Worm (Caenorhabditis elegans) whole organism, L4 larva: ENCODE data around the gene ZK1236.1.

Experiments
- D1046.2 ChIP-seq: fragments of 200-800 bp; sonication (Bioruptor generic); IDR thresholded peaks from 2 replicates; pipeline ENCODE4 v1.3.6; 2022; ENCODE audit warnings: missing genetic modification characterization, missing compliant biosample characterization
- F10B5.3 ChIP-seq: sonication (generic microtip); optimal IDR thresholded peaks from 2 replicates; lab custom pipeline; 2016; ENCODE audit warnings: mild to moderate bottlenecking, missing genetic modification characterization, missing compliant biosample characterization
- F49E8.2 ChIP-seq: sonication (generic microtip); optimal IDR thresholded peaks from 2 replicates; lab custom pipeline; 2016; ENCODE audit warnings: missing compliant biosample characterization, mild to moderate bottlenecking, missing genetic modification characterization, borderline replicate concordance
- T20F7.1 ChIP-seq: fragments of 200-800 bp; sonication (Bioruptor generic); optimal IDR thresholded peaks from 2 replicates; lab custom pipeline; 2018; ENCODE audit warnings: mild to moderate bottlenecking, missing genetic modification characterization, missing compliant biosample characterization
- T26A8.4 ChIP-seq: fragments of 200-800 bp; sonication (Bioruptor generic); IDR thresholded peaks from 2 replicates; pipeline ENCODE4 v1.3.6; 2022; ENCODE audit warnings: missing genetic modification characterization, missing compliant biosample characterization
- Y5F2A.4 ChIP-seq: fragments of 200-800 bp; sonication (Bioruptor generic); optimal IDR thresholded peaks from 2 replicates; lab custom pipeline; 2018; ENCODE audit warnings: mild to moderate bottlenecking, missing genetic modification characterization, missing compliant biosample characterization
- Y75B8A.6 ChIP-seq: fragments of 200-800 bp; sonication (Bioruptor generic); IDR thresholded peaks from 2 replicates; pipeline ENCODE4 v1.3.6; 2022; ENCODE audit warnings: missing genetic modification reagents, missing genetic modification characterization, missing compliant biosample characterization
- ZK337.2 ChIP-seq: fragments of 200-800 bp; sonication (Bioruptor generic); IDR thresholded peaks from 2 replicates; pipeline ENCODE4 v1.3.6; 2022; ENCODE audit warnings: missing genetic modification reagents, missing genetic modification characterization, missing compliant biosample characterization
- aha-1 ChIP-seq: fragments of 150-350 bp; peaks from one replicate; lab custom pipeline; 2014; ENCODE audit warnings: missing biosample characterization, missing genetic modification characterization
- aly-2 ChIP-seq: sonication (generic microtip); optimal IDR thresholded peaks from 2 replicates; lab custom pipeline; 2018; ENCODE audit warnings: missing biosample characterization, missing genetic modification characterization
- ceh-20 ChIP-seq: fragments of 200-800 bp; sonication (Bioruptor generic); IDR thresholded peaks from 2 replicates; pipeline ENCODE4 v1.3.6; 2022; ENCODE audit warnings: missing genetic modification reagents, missing genetic modification characterization, missing compliant biosample characterization
- ceh-28 ChIP-seq: fragments of 150-350 bp; optimal IDR thresholded peaks from 2 replicates; lab custom pipeline; 2014; ENCODE audit warnings: missing biosample characterization, missing genetic modification reagents, missing genetic modification characterization
- ceh-32 ChIP-seq: sonication (generic microtip); optimal IDR thresholded peaks from 2 replicates; lab custom pipeline; 2016; ENCODE audit warnings: mild to moderate bottlenecking, missing genetic modification characterization, missing compliant biosample characterization; ENCODE audit not compliant: poor library complexity
- ceh-44 ChIP-seq: fragments of 200-800 bp; sonication (Bioruptor generic); IDR thresholded peaks from 2 replicates; pipeline ENCODE4 v1.3.6; 2022; ENCODE audit warnings: missing genetic modification reagents, missing genetic modification characterization, missing compliant biosample characterization
- ctbp-1 ChIP-seq: fragments of 200-800 bp; sonication (Bioruptor generic); IDR thresholded peaks from 2 replicates; pipeline ENCODE4 v1.3.6; 2022; ENCODE audit warnings: missing genetic modification reagents, missing genetic modification characterization, missing compliant biosample characterization
- daf-12 ChIP-seq: fragments of 150-350 bp; optimal IDR thresholded peaks from 2 replicates; lab custom pipeline; 2014; ENCODE audit warnings: missing biosample characterization, missing genetic modification reagents, missing genetic modification characterization
- daf-16 ChIP-seq, 3 experiments: sonication (generic microtip); optimal IDR thresholded peaks; 2 replicates each; lab custom pipeline; 2016 to 2017; ENCODE audit warnings: missing genetic modification characterization in 3 of 3, missing genetic modification reagents in 3 of 3, mild to moderate bottlenecking in 2 of 3, missing compliant biosample characterization in 2 of 3, missing biosample characterization in 1 of 3, moderate library complexity in 1 of 3
- dmd-8 ChIP-seq: fragments of 200-800 bp; sonication (Bioruptor generic); IDR thresholded peaks from 2 replicates; pipeline ENCODE4 v1.3.6; 2022; ENCODE audit warnings: missing genetic modification characterization, missing compliant biosample characterization
- dmd-9 ChIP-seq: fragments of 200-800 bp; sonication (Bioruptor generic); IDR thresholded peaks from 2 replicates; pipeline ENCODE4 v1.3.6; 2022; ENCODE audit warnings: missing genetic modification reagents, missing genetic modification characterization, missing compliant biosample characterization
- dpl-1 ChIP-seq: fragments of 150-350 bp; optimal IDR thresholded peaks from 2 replicates; lab custom pipeline; 2014; ENCODE audit warnings: missing biosample characterization, missing genetic modification reagents, missing genetic modification characterization
- duxl-1 ChIP-seq: sonication (generic microtip); optimal IDR thresholded peaks from 2 replicates; lab custom pipeline; 2016; ENCODE audit warnings: mild to moderate bottlenecking, missing genetic modification characterization, moderate library complexity, missing compliant biosample characterization; ENCODE audit not compliant: poor library complexity
- dve-1 ChIP-seq: sonication (generic microtip); optimal IDR thresholded peaks from 2 replicates; lab custom pipeline; 2017; ENCODE audit warnings: antibody characterized with exemption, mild to moderate bottlenecking, missing genetic modification characterization, missing compliant biosample characterization; ENCODE audit not compliant: insufficient read depth
- egl-43 ChIP-seq: fragments of 200-800 bp; sonication (Bioruptor generic); IDR thresholded peaks from 2 replicates; pipeline ENCODE4 v1.3.6; 2022; ENCODE audit warnings: missing genetic modification reagents, missing genetic modification characterization, missing compliant biosample characterization
- fkh-10 ChIP-seq: fragments of 150-350 bp; optimal IDR thresholded peaks from 2 replicates; lab custom pipeline; 2014; ENCODE audit warnings: missing biosample characterization, missing genetic modification reagents, missing genetic modification characterization
- hlh-11 ChIP-seq: fragments of 200-800 bp; sonication (Bioruptor generic); optimal IDR thresholded peaks from 2 replicates; lab custom pipeline; 2018; ENCODE audit warnings: mild to moderate bottlenecking, missing genetic modification characterization, missing compliant biosample characterization
- hmg-1.1 ChIP-seq: fragments of 200-800 bp; sonication (Bioruptor generic); IDR thresholded peaks from 2 replicates; pipeline ENCODE4 v1.3.6; 2022; ENCODE audit warnings: missing genetic modification reagents, missing genetic modification characterization, missing compliant biosample characterization
- jun-1 ChIP-seq: fragments of 150-350 bp; optimal IDR thresholded peaks from 2 replicates; lab custom pipeline; 2014; ENCODE audit warnings: missing biosample characterization, missing genetic modification reagents, missing genetic modification characterization
- lin-13 ChIP-seq: fragments of 150-350 bp; optimal IDR thresholded peaks from 2 replicates; lab custom pipeline; 2014; ENCODE audit warnings: missing biosample characterization, missing genetic modification reagents, missing genetic modification characterization
- lin-29 ChIP-seq: fragments of 200-800 bp; sonication (Bioruptor generic); IDR thresholded peaks from 2 replicates; pipeline ENCODE4 v1.3.6; 2022; ENCODE audit warnings: missing genetic modification reagents, missing genetic modification characterization, missing compliant biosample characterization
- lsy-2 ChIP-seq, 2 experiments: fragments of 150-350 bp in 1 of 2; sonication (generic microtip) in 1 of 2; optimal IDR thresholded peaks; 2 replicates each; lab custom pipeline; 2014 to 2017; ENCODE audit warnings: missing biosample characterization in 2 of 2, missing genetic modification characterization in 2 of 2
- madf-5 ChIP-seq, 2 experiments: fragments of 200-800 bp; sonication (Bioruptor generic); IDR thresholded peaks; 2 replicates each; pipeline ENCODE4 v1.3.6; 2022; ENCODE audit warnings: missing compliant biosample characterization in 2 of 2, missing genetic modification characterization in 2 of 2
- mep-1 ChIP-seq: fragments of 150-350 bp; sonication (generic microtip); optimal IDR thresholded peaks from 3 replicates; lab custom pipeline; 2014; ENCODE audit warnings: missing biosample characterization, missing genetic modification characterization
- mxl-2 ChIP-seq: fragments of 200-800 bp; sonication (Bioruptor generic); conservative IDR thresholded peaks from 2 replicates; pipeline ENCODE4 v1.3.6; 2022; ENCODE audit warnings: missing genetic modification reagents, missing genetic modification characterization, missing compliant biosample characterization
- mxl-3 ChIP-seq: fragments of 200-800 bp; sonication (Bioruptor generic); optimal IDR thresholded peaks from 2 replicates; lab custom pipeline; 2018; ENCODE audit warnings: mild to moderate bottlenecking, missing genetic modification characterization, missing compliant biosample characterization
- nhr-111 ChIP-seq: fragments of 200-800 bp; sonication (Bioruptor generic); optimal IDR thresholded peaks from 2 replicates; lab custom pipeline; 2018; ENCODE audit warnings: mild to moderate bottlenecking, missing genetic modification characterization, missing compliant biosample characterization
- nhr-28 ChIP-seq: fragments of 150-350 bp; optimal IDR thresholded peaks from 2 replicates; lab custom pipeline; 2014; ENCODE audit warnings: missing biosample characterization, missing genetic modification characterization
- nhr-41 ChIP-seq: fragments of 200-800 bp; sonication (Bioruptor generic); IDR thresholded peaks from 2 replicates; pipeline ENCODE4 v1.3.6; 2022; ENCODE audit warnings: missing genetic modification reagents, missing genetic modification characterization, missing compliant biosample characterization
- nhr-48 ChIP-seq: sonication (generic microtip); optimal IDR thresholded peaks from 2 replicates; lab custom pipeline; 2016; ENCODE audit warnings: mild to moderate bottlenecking, missing genetic modification characterization, missing compliant biosample characterization
- nhr-6 ChIP-seq: fragments of 150-350 bp; optimal IDR thresholded peaks from 2 replicates; lab custom pipeline; 2014; ENCODE audit warnings: missing biosample characterization, missing genetic modification characterization
- nhr-76 ChIP-seq: fragments of 150-350 bp; optimal IDR thresholded peaks from 2 replicates; lab custom pipeline; 2014; ENCODE audit warnings: missing biosample characterization, missing genetic modification characterization
- nhr-77 ChIP-seq: fragments of 150-350 bp; optimal IDR thresholded peaks from 2 replicates; lab custom pipeline; 2014; ENCODE audit warnings: missing biosample characterization, missing genetic modification characterization
- rbr-2 ChIP-seq: sonication (generic microtip); optimal IDR thresholded peaks from 2 replicates; lab custom pipeline; 2016; ENCODE audit warnings: missing genotype, missing genetic modification characterization, missing compliant biosample characterization
- saeg-2 ChIP-seq: fragments of 200-800 bp; sonication (Bioruptor generic); IDR thresholded peaks from 2 replicates; pipeline ENCODE4 v1.3.6; 2022; ENCODE audit warnings: missing genetic modification reagents, missing genetic modification characterization, missing compliant biosample characterization
- spr-1 ChIP-seq: sonication (generic microtip); optimal IDR thresholded peaks from 2 replicates; lab custom pipeline; 2016; ENCODE audit warnings: mild to moderate bottlenecking, missing genetic modification characterization, missing compliant biosample characterization
- spr-3 ChIP-seq: fragments of 200-800 bp; sonication (Bioruptor generic); optimal IDR thresholded peaks from 2 replicates; lab custom pipeline; 2018; ENCODE audit warnings: mild to moderate bottlenecking, missing genetic modification characterization, missing compliant biosample characterization
- tag-97 ChIP-seq: fragments of 200-800 bp; sonication (Bioruptor generic); IDR thresholded peaks from 2 replicates; pipeline ENCODE4 v1.3.6; 2022; ENCODE audit warnings: missing genetic modification characterization, missing compliant biosample characterization
- tra-1 ChIP-seq: fragments of 200-800 bp; sonication (Bioruptor generic); IDR thresholded peaks from 2 replicates; pipeline ENCODE4 v1.3.6; 2022; ENCODE audit warnings: missing genetic modification reagents, missing genetic modification characterization, missing compliant biosample characterization
- vab-7 ChIP-seq: fragments of 200-800 bp; sonication (Bioruptor generic); IDR thresholded peaks from 2 replicates; pipeline ENCODE4 v1.3.6; 2022; ENCODE audit warnings: missing genetic modification reagents, missing genetic modification characterization, missing compliant biosample characterization
- zfp-3 ChIP-seq: fragments of 200-800 bp; sonication (Bioruptor generic); conservative IDR thresholded peaks from 2 replicates; pipeline ENCODE4 v1.3.6; 2022; ENCODE audit warnings: missing genetic modification reagents, missing genetic modification characterization, missing compliant biosample characterization
- zip-11 ChIP-seq: fragments of 200-800 bp; sonication (Bioruptor generic); IDR thresholded peaks from 2 replicates; pipeline ENCODE4 v1.3.6; 2022; ENCODE audit warnings: missing genetic modification characterization, missing compliant biosample characterization
- ztf-7 ChIP-seq: fragments of 150-350 bp; optimal IDR thresholded peaks from 2 replicates; lab custom pipeline; 2014; ENCODE audit warnings: missing biosample characterization, missing genetic modification characterization

Gene ZK1236.1

ce11 chrIII:8411976-8412375, 17.1 kb upstream of the ZK1236.1 start (continued):
- no peak for TF ChIP-seq daf-16 (GFP tag; optimal IDR thresholded peaks at IDR 0.05; lab: Kevin White, UChicago)
- TF ChIP-seq daf-16 (tag; optimal IDR thresholded peaks at IDR 0.05; lab: Kevin White, UChicago): peak; percentile 84
- TF ChIP-seq dmd-9: 0 out of 2 replicates have a peak, but pooled peaks have one; percentile 8
- no peak for TF ChIP-seq F49E8.2 (tag; lab: Kevin White, UChicago)
- TF ChIP-seq tag-97 (GFP tag; lab: Robert Waterston, UW): no peak
- TF ChIP-seq fkh-10 (GFP tag; lab: Kevin White, UChicago): peak; percentile 2
- no peak for TF ChIP-seq madf-5 (GFP tag; IDR thresholded peaks at IDR 0.05; lab: Robert Waterston, UW)
- TF ChIP-seq ceh-44: no peak
- peak; percentile 62 for TF ChIP-seq dpl-1
- no peak for TF ChIP-seq zip-11 (GFP tag; lab: Robert Waterston, UW)
- TF ChIP-seq F10B5.3 (tag; lab: Kevin White, UChicago): no peak
- TF ChIP-seq lin-13 (GFP tag; lab: Kevin White, UChicago): peak; percentile 35
- no peak for TF ChIP-seq Y5F2A.4
- TF ChIP-seq ceh-28 (tag; lab: Kevin White, UChicago): no peak
- peak; percentile 26; the same call in 1 of the 2 replicates for TF ChIP-seq ceh-20 (GFP tag; lab: Robert Waterston, UW)
- no peak for TF ChIP-seq duxl-1 (tag; lab: Kevin White, UChicago)
- no peak for TF ChIP-seq saeg-2 (GFP tag; lab: Robert Waterston, UW)
- TF ChIP-seq nhr-6 (tag; lab: Kevin White, UChicago): no peak
- peak; percentile 90 for TF ChIP-seq hlh-11
- TF ChIP-seq dmd-8 (GFP tag; lab: Robert Waterston, UW): no peak
- TF ChIP-seq ZK337.2 (GFP tag; lab: Robert Waterston, UW): no peak
- TF ChIP-seq tra-1 (GFP tag; lab: Robert Waterston, UW): no peak
- no peak for TF ChIP-seq Y75B8A.6
- no peak for TF ChIP-seq vab-7 (GFP tag; lab: Robert Waterston, UW)
- peak; percentile 80 for TF ChIP-seq rbr-2 (tag; lab: Kevin White, UChicago)
- peak; percentile 43 for TF ChIP-seq nhr-77 (tag; lab: Kevin White, UChicago)
- no peak for TF ChIP-seq nhr-111
- TF ChIP-seq spr-1 (tag; lab: Kevin White, UChicago): peak; percentile 39
- peak; percentile 93 for TF ChIP-seq mep-1 (tag; lab: Kevin White, UChicago)
- peak; percentile 81 for TF ChIP-seq T20F7.1
- TF ChIP-seq nhr-28 (tag; lab: Kevin White, UChicago): peak; percentile 80
- TF ChIP-seq egl-43 (GFP tag; lab: Robert Waterston, UW): no peak
- no peak for TF ChIP-seq nhr-76 (tag; lab: Kevin White, UChicago)
- TF ChIP-seq ceh-32 (tag; lab: Kevin White, UChicago): no peak
- TF ChIP-seq spr-3 (GFP tag; lab: Kevin White, UChicago): no peak
- TF ChIP-seq mxl-3 (GFP tag; lab: Kevin White, UChicago): peak; percentile 85
- TF ChIP-seq daf-12 (tag; lab: Kevin White, UChicago): no peak
- TF ChIP-seq dve-1: peak; percentile 94
- no peak for TF ChIP-seq nhr-48
- TF ChIP-seq zfp-3 (GFP tag; lab: Robert Waterston, UW): no peak
- TF ChIP-seq jun-1 (tag; lab: Kevin White, UChicago): no peak
- TF ChIP-seq D1046.2 (GFP tag; lab: Robert Waterston, UW): peak; percentile 26; the same call in 1 of the 2 replicates
- TF ChIP-seq ztf-7 (tag; lab: Kevin White, UChicago): peak; percentile 42
- TF ChIP-seq aly-2 (tag; lab: Kevin White, UChicago): no peak
- no peak for TF ChIP-seq nhr-41 (GFP tag; lab: Robert Waterston, UW)
- no peak for TF ChIP-seq mxl-2 (GFP tag; lab: Robert Waterston, UW)
- peak; percentile 66 to 95 for TF ChIP-seq lsy-2 (tag; optimal IDR thresholded peaks at IDR 0.05; lab: Kevin White, UChicago)
- TF ChIP-seq hmg-1.1 (GFP tag; lab: Robert Waterston, UW): peak; percentile 81
- TF ChIP-seq ctbp-1 (GFP tag; lab: Robert Waterston, UW): 0 out of 2 replicates have a peak, but pooled peaks have one; percentile 45
- no peak for TF ChIP-seq lin-29 (GFP tag; lab: Robert Waterston, UW)
- TF ChIP-seq T26A8.4 (GFP tag; lab: Robert Waterston, UW): peak; percentile 25; the same call in 1 of the 2 replicates
- TF ChIP-seq aha-1 (tag; lab: Kevin White, UChicago): peak; percentile 90
